Worm (Caenorhabditis elegans) whole organism, early embryonic: ENCODE results near the gene sre-33.

Experiments
- B0310.2 ChIP-seq: sonication (generic microtip); optimal IDR thresholded peaks from 2 replicates; lab custom pipeline; 2016; ENCODE audit warnings: mild to moderate bottlenecking, missing genetic modification characterization, missing compliant biosample characterization
- F13C5.2 ChIP-seq: sonication (generic microtip); optimal IDR thresholded peaks from 2 replicates; lab custom pipeline; 2017; ENCODE audit warnings: mild to moderate bottlenecking, missing genetic modification characterization, inconsistent platforms, missing compliant biosample characterization
- aly-1 ChIP-seq: sonication (generic microtip); optimal IDR thresholded peaks from 2 replicates; lab custom pipeline; 2016; ENCODE audit warnings: missing genetic modification characterization, missing compliant biosample characterization
- ama-1 ChIP-seq: fragments of 150-350 bp; optimal IDR thresholded peaks from 2 replicates; lab custom pipeline; 2014
- ceh-13 ChIP-seq: fragments of 200-800 bp; sonication (Bioruptor generic); optimal IDR thresholded peaks from 2 replicates; lab custom pipeline; 2018; ENCODE audit warnings: mild to moderate bottlenecking, missing genetic modification characterization, missing compliant biosample characterization
- ets-7 ChIP-seq: sonication (generic microtip); optimal IDR thresholded peaks from 2 replicates; lab custom pipeline; 2016; ENCODE audit warnings: missing genotype, missing genetic modification characterization, missing compliant biosample characterization
- flt-1 ChIP-seq: fragments of 200-800 bp; sonication (Bioruptor generic); IDR thresholded peaks from 2 replicates; pipeline ENCODE4 v1.3.6; 2022; ENCODE audit warnings: missing genetic modification characterization, missing compliant biosample characterization
- hmbx-1 ChIP-seq: sonication (generic microtip); optimal IDR thresholded peaks from 2 replicates; lab custom pipeline; 2016; ENCODE audit warnings: mild to moderate bottlenecking, missing genetic modification characterization, missing compliant biosample characterization
- hmg-4 ChIP-seq: fragments of 200-800 bp; sonication (Bioruptor generic); optimal IDR thresholded peaks from 2 replicates; lab custom pipeline; 2018; ENCODE audit warnings: mild to moderate bottlenecking, missing genetic modification characterization, missing compliant biosample characterization
- pes-1 ChIP-seq: fragments of 200-800 bp; sonication (Bioruptor generic); IDR thresholded peaks from 2 replicates; pipeline ENCODE4 v1.3.6; 2022; ENCODE audit warnings: missing genetic modification reagents, missing genetic modification characterization, missing compliant biosample characterization
- scrt-1 ChIP-seq: fragments of 200-800 bp; sonication (Bioruptor generic); IDR thresholded peaks from 2 replicates; pipeline ENCODE4 v1.3.6; 2022; ENCODE audit warnings: missing genetic modification characterization, missing compliant biosample characterization
- sea-1 ChIP-seq: fragments of 200-800 bp; sonication (Bioruptor generic); conservative IDR thresholded peaks from 2 replicates; pipeline ENCODE4 v1.3.6; 2022; ENCODE audit warnings: missing genetic modification characterization, missing compliant biosample characterization
- tbx-11 ChIP-seq: fragments of 200-800 bp; sonication (Bioruptor generic); IDR thresholded peaks from 2 replicates; pipeline ENCODE4 v1.3.6; 2022; ENCODE audit warnings: missing genetic modification characterization, missing compliant biosample characterization
- tbx-37 ChIP-seq: fragments of 200-800 bp; sonication (Bioruptor generic); conservative IDR thresholded peaks from 2 replicates; pipeline ENCODE4 v1.3.6; 2022; ENCODE audit warnings: missing genetic modification reagents, missing genetic modification characterization, missing compliant biosample characterization

DNA sequence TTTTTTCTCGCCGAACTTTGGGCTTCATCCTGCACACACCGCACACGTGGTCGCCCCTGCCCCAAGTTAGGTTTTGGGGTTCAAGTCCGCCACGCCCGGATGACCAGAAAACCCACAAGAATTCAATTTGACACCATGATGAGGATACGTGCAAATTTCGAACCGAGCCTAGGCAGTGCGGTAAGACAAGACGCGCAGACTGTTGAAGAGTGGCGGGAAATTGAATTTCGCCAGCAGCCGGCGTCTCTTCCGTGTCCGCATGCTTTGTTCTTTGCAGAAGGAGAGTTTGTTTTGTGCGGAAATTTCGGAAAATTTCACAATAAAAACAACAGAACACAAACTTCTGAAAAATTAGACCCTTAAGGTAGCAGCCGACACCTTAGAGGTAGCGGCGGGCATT lies 46.9 kb downstream of the sre-33 start:
- no peak for TF ChIP-seq ama-1 (lab: Kevin White, UChicago)
- TF ChIP-seq F13C5.2 (tag; lab: Kevin White, UChicago): no peak
- TF ChIP-seq aly-1 (tag; lab: Kevin White, UChicago): no peak
- TF ChIP-seq ceh-13 (GFP tag; lab: Kevin White, UChicago): no peak
- no peak for TF ChIP-seq B0310.2 (tag; lab: Kevin White, UChicago)
- no peak for TF ChIP-seq tbx-37
- TF ChIP-seq sea-1 (GFP tag; lab: Robert Waterston, UW): no peak
- no peak for TF ChIP-seq pes-1 (GFP tag; lab: Robert Waterston, UW)
- no peak for TF ChIP-seq tbx-11 (GFP tag; lab: Robert Waterston, UW)
- no peak for TF ChIP-seq flt-1 (GFP tag; lab: Robert Waterston, UW)
- no peak for TF ChIP-seq hmg-4 (GFP tag; lab: Kevin White, UChicago)
- TF ChIP-seq scrt-1 (GFP tag; lab: Robert Waterston, UW): no peak
- TF ChIP-seq ets-7: no peak
- no peak for TF ChIP-seq hmbx-1 (tag; lab: Kevin White, UChicago)
